Fruit fly (Drosophila melanogaster): ENCODE results near the gene CG11537.

Gene CG11537

DNA sequence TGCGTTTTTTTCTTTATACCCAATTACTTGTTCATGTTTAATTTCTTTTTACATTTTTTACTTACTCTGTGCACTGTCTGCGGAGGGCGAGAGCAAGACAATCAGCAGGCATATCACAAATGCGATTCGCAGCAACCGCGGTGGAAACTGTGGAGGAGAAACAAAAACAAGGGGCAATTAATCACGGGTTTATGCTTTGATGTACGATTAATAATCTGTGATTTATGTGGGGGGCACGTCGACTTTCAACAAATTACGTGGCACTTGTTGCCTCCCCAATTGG is 45.7 kb downstream of the CG11537 start (continued):
- TF ChIP-seq fd64A (GFP tag; optimal IDR thresholded peaks at IDR 0.05) (no peak), CG1529 (GFP tag; optimal IDR thresholded peaks at IDR 0.05) (no peak), Tbp (GFP tag; optimal IDR thresholded peaks at IDR 0.05) (no peak), CG4360 (GFP tag; IDR thresholded peaks at IDR 0.05) (no peak), mld (GFP tag; IDR thresholded peaks at IDR 0.05; ENCODE audit: partially characterized antibody) (0 out of 3 replicates have a peak, but pooled peaks have one; percentile 3), CG6654 (GFP tag; optimal IDR thresholded peaks at IDR 0.05) (no peak), HLH3B (GFP tag; IDR thresholded peaks at IDR 0.05) (no peak), Hr3 (GFP tag; optimal IDR thresholded peaks at IDR 0.05) (no peak), so (GFP tag; IDR thresholded peaks at IDR 0.05) (no peak), insv (GFP tag; optimal IDR thresholded peaks at IDR 0.05) (no peak), knrl (GFP tag; IDR thresholded peaks at IDR 0.05; ENCODE audit: partially characterized antibody) (peak; percentile 34; the same call in 2 of the 3 replicates), Camta (GFP tag; optimal IDR thresholded peaks at IDR 0.05) (no peak), GATAe (GFP tag; conservative IDR thresholded peaks at IDR 0.05) (no peak), TFAM (GFP tag; optimal IDR thresholded peaks at IDR 0.05) (no peak), CG2129 (GFP tag; IDR thresholded peaks at IDR 0.05; ENCODE audit: partially characterized antibody) (no peak), h (optimal IDR thresholded peaks at IDR 0.05) (no peak), CG11398 (GFP tag; optimal IDR thresholded peaks at IDR 0.05) (no peak), CG12744 (GFP tag; optimal IDR thresholded peaks at IDR 0.05) (no peak), fu2 (GFP tag; optimal IDR thresholded peaks at IDR 0.05) (no peak), MBD-R2 (GFP tag; IDR thresholded peaks at IDR 0.05) (no peak), mirr (GFP tag; optimal IDR thresholded peaks at IDR 0.05) (no peak), CG15073 (GFP tag; optimal IDR thresholded peaks at IDR 0.05) (no peak), CG6854 (GFP tag; optimal IDR thresholded peaks at IDR 0.05) (no peak), Ptx1 (GFP tag; IDR thresholded peaks at IDR 0.05) (no peak), HLH4C (GFP tag; IDR thresholded peaks at IDR 0.05; ENCODE audit: partially characterized antibody) (no peak), hb (GFP tag; IDR thresholded peaks at IDR 0.05; ENCODE audit: partially characterized antibody) (peak; percentile 52; the same call in 1 of the 3 replicates), Scr (GFP tag; IDR thresholded peaks at IDR 0.05; ENCODE audit: partially characterized antibody) (no peak), CG10321 (GFP tag; IDR thresholded peaks at IDR 0.05) (no peak), CG18476 (GFP tag; optimal IDR thresholded peaks at IDR 0.05) (no peak), grn (GFP tag; optimal IDR thresholded peaks at IDR 0.05) (no peak), gem (tag; optimal IDR thresholded peaks at IDR 0.05) (no peak), CG15479 (GFP tag; optimal IDR thresholded peaks at IDR 0.05) (no peak), fd102C (GFP tag; optimal IDR thresholded peaks at IDR 0.05) (no peak), Six4 (GFP tag; optimal IDR thresholded peaks at IDR 0.05) (no peak)

DNA sequence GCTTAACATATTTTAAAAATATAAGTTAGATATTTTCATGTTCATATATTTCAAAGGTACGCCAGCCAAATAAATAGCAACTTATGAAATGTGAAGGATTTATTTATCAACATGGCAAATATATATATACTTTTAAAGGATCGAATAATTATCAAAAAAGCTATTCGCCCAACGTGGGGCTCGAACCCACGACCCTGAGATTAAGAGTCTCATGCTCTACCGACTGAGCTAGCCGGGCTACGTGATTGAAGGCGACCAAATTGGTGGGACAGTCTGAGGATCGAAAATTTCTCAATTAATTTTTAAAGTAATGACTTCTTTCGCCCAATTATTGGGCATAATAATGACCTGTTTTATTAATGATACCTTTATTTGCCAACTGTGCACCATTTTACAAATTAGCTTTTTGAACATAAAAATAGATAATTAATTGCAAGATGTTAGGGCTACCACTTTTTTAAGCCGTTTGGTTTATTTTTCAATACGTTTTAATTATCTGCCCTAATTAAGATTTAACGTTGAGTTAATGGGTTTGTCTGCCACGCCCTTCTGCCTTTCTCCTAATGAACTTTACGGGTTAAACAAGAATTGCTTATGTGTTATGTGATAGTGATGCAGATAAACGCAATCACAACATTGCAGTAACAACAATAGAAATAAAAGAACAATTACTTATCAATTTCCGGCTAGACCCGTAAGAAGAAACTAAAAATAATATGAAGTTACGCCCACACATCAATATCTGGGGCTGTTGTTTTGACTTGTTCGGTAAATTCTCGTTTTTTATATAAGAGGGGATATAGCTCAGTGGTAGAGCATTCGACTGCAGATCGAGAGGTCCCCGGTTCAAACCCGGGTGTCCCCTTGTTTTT is 46.3 kb downstream of the CG11537 start:
- no peak for TF ChIP-seq lab (GFP tag; optimal IDR thresholded peaks at IDR 0.05)
- TF ChIP-seq CG11085 (GFP tag; IDR thresholded peaks at IDR 0.05) = no peak
- TF ChIP-seq CG34224 (GFP tag; IDR thresholded peaks at IDR 0.05; ENCODE audit: partially characterized antibody) = peak; percentile 12; the same call in 1 of the 3 replicates
- TF ChIP-seq ttk (GFP tag; IDR thresholded peaks at IDR 0.05) = no peak
- no peak for TF ChIP-seq ab (GFP tag; optimal IDR thresholded peaks at IDR 0.05)
- TF ChIP-seq esg (GFP tag; conservative IDR thresholded peaks at IDR 0.05) = no peak
- no peak for TF ChIP-seq rib (GFP tag; IDR thresholded peaks at IDR 0.05)
- TF ChIP-seq CG10959 (GFP tag; IDR thresholded peaks at IDR 0.05) = no peak
- no peak for TF ChIP-seq CG3726 (GFP tag; IDR thresholded peaks at IDR 0.05)
- TF ChIP-seq CG12299 (tag; optimal IDR thresholded peaks at IDR 0.05) = no peak
- no peak for TF ChIP-seq CG11504 (tag; optimal IDR thresholded peaks at IDR 0.05)
- TF ChIP-seq CG14050 (GFP tag; IDR thresholded peaks at IDR 0.05) = no peak
- TF ChIP-seq B-H1 (GFP tag; IDR thresholded peaks at IDR 0.05) = no peak
- TF ChIP-seq HLHmδ (GFP tag; optimal IDR thresholded peaks at IDR 0.05) = no peak
- TF ChIP-seq CG18476 (GFP tag; optimal IDR thresholded peaks at IDR 0.05) = no peak
- TF ChIP-seq dati (GFP tag; IDR thresholded peaks at IDR 0.05) = no peak
- TF ChIP-seq CG17361 (GFP tag; IDR thresholded peaks at IDR 0.05) = no peak
- TF ChIP-seq pfk (GFP tag; optimal IDR thresholded peaks at IDR 0.05) = no peak
- no peak for TF ChIP-seq CG6813 (GFP tag; optimal IDR thresholded peaks at IDR 0.05)

Measured in whole organism, embryonic.